Worm (Caenorhabditis elegans): ENCODE measurements around the gene ugt-67.

- TF ChIP-seq ref-1 (GFP tag; conservative IDR thresholded peaks at IDR 0.05), result no peak
- TF ChIP-seq T22C8.4 (GFP tag; IDR thresholded peaks at IDR 0.05), result no peak
Measured at ce11 chrV:4877587-4877986, 23.6 kb upstream of the ugt-67 start, which contains the start of gene T19H12.6.

Data from whole organism, midembryonic.